Worm (Caenorhabditis elegans) whole organism, mixed stage, embryonic: ENCODE measurements around the gene ZK54.3.

Source experiments
- ces-1 ChIP-seq: fragments of 150-350 bp; optimal IDR thresholded peaks from 2 replicates; lab custom pipeline; 2014; ENCODE audit warnings: missing biosample characterization, missing genetic modification reagents, missing genetic modification characterization
- mep-1 ChIP-seq: fragments of 150-350 bp; optimal IDR thresholded peaks from 2 replicates; lab custom pipeline; 2017; ENCODE audit warnings: missing biosample characterization, missing genetic modification reagents, missing genetic modification characterization, inconsistent platforms
- unc-120 ChIP-seq: sonication (generic microtip); optimal IDR thresholded peaks from 2 replicates; lab custom pipeline; 2017; ENCODE audit warnings: missing genetic modification characterization, missing compliant biosample characterization; ENCODE audit not compliant: poor library complexity, severe bottlenecking
- unc-39 ChIP-seq: fragments of 150-350 bp; optimal IDR thresholded peaks from 2 replicates; lab custom pipeline; 2014; ENCODE audit warnings: missing biosample characterization, missing genetic modification characterization

DNA sequence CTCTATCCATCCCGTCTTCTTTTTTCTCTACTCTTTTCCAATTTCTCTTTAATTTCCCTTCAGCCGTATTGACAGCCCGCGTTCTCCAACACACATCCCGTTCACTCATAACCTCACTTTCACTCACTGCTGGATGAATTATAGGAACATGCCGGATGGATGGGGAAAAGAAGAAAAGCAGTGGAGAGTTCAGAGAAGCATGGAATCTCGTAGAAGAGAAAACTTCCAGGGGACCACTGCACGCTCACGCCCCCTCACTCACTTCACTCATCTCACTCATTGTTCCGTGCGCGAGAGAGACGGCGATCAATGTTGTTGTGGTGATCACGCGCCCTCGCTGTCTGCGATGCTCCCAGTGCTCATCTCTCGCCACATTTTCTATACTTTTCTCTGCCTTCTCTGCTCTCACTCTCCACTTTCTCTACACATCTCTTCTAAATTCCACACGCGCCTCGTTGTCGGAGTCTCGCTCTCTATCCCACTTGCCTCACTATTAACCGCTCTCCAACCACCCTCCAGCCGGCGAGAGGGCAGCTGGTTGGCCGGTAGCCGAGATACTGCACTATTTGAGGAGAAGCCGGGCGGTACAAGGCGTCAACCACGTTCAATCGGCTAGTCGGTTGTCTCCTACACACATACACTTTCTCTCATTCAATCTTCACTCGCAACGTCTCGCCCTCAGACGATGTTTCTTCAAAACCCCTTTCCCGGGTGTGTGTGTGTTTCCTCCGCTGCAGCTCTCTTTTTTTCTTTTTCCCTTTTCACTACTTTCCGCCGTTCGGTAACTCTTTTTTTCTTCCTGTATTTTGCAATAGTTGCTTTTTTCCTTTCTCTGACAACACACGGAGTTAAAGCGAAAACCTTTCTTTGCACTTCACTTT is 13.1 kb upstream of the ZK54.3 start:
- TF ChIP-seq ces-1 (GFP tag; lab: Kevin White, UChicago) (peak; percentile 90), unc-120 (peak; percentile 92), unc-39 (tag; lab: Kevin White, UChicago) (peak; percentile 60), mep-1 (tag; lab: Kevin White, UChicago) (peak; percentile 27)
